Worm (Caenorhabditis elegans) whole organism, L1 larva: Measurements from ENCODE around the gene clec-156.

Experiments
- C16A3.4 ChIP-seq: fragments of 150-350 bp; optimal IDR thresholded peaks from 2 replicates; lab custom pipeline; 2014; ENCODE audit warnings: missing biosample characterization, missing genetic modification characterization
- C34B4.2 ChIP-seq: sonication (generic microtip); optimal IDR thresholded peaks from 2 replicates; lab custom pipeline; 2017; ENCODE audit warnings: mild to moderate bottlenecking, missing genetic modification characterization, missing compliant biosample characterization
- alr-1 ChIP-seq: fragments of 200-800 bp; sonication (Bioruptor generic); optimal IDR thresholded peaks from 2 replicates; lab custom pipeline; 2018; ENCODE audit warnings: borderline replicate concordance, mild to moderate bottlenecking, missing genetic modification characterization, missing compliant biosample characterization
- aly-2 ChIP-seq: fragments of 150-350 bp; optimal IDR thresholded peaks from 2 replicates; lab custom pipeline; 2014; ENCODE audit warnings: missing biosample characterization, missing genetic modification characterization
- blmp-1 ChIP-seq: fragments of 150-350 bp; optimal IDR thresholded peaks from 2 replicates; lab custom pipeline; 2014; ENCODE audit warnings: missing biosample characterization, missing genetic modification characterization
- ceh-63 ChIP-seq: fragments of 200-800 bp; sonication (Bioruptor generic); optimal IDR thresholded peaks from 2 replicates; lab custom pipeline; 2018; ENCODE audit warnings: mild to moderate bottlenecking, missing genetic modification characterization, missing compliant biosample characterization
- ces-1 ChIP-seq: fragments of 150-350 bp; optimal IDR thresholded peaks from 2 replicates; lab custom pipeline; 2014; ENCODE audit warnings: missing biosample characterization, missing genetic modification reagents, missing genetic modification characterization
- efl-1 ChIP-seq, 4 experiments: fragments of 150-350 bp; optimal IDR thresholded peaks in 3 of 4; peaks in 1 of 4; 1 replicate in 1 of 4; 2 replicates in 3 of 4; lab custom pipeline; 2014; ENCODE audit warnings: missing biosample characterization in 2 of 4, missing genetic modification characterization in 2 of 4, missing genetic modification reagents in 2 of 4
- efl-3 ChIP-seq: fragments of 200-800 bp; sonication (Bioruptor generic); optimal IDR thresholded peaks from 2 replicates; lab custom pipeline; 2018; ENCODE audit warnings: mild to moderate bottlenecking, missing genetic modification characterization, missing compliant biosample characterization
- elt-2 ChIP-seq: sonication (generic microtip); optimal IDR thresholded peaks from 2 replicates; lab custom pipeline; 2016; ENCODE audit warnings: missing genetic modification characterization, mild to moderate bottlenecking, inconsistent platforms, missing compliant biosample characterization, missing genetic modification reagents
- fkh-10 ChIP-seq: sonication (generic microtip); optimal IDR thresholded peaks from 2 replicates; lab custom pipeline; 2017; ENCODE audit warnings: missing biosample characterization, missing genetic modification reagents, missing genetic modification characterization
- fkh-4 ChIP-seq: sonication (generic microtip); optimal IDR thresholded peaks from 2 replicates; lab custom pipeline; 2016; ENCODE audit warnings: missing compliant biosample characterization, missing genetic modification characterization, borderline replicate concordance
- fkh-8 ChIP-seq: sonication (generic microtip); optimal IDR thresholded peaks from 2 replicates; lab custom pipeline; 2016; ENCODE audit warnings: mild to moderate bottlenecking, missing genetic modification characterization, missing compliant biosample characterization
- fos-1 ChIP-seq: fragments of 150-350 bp; optimal IDR thresholded peaks from 2 replicates; lab custom pipeline; 2014; ENCODE audit warnings: missing biosample characterization, missing genetic modification characterization
- grh-1 ChIP-seq: fragments of 200-800 bp; sonication (Bioruptor generic); IDR thresholded peaks from 2 replicates; pipeline ENCODE4 v1.3.6; 2022; ENCODE audit warnings: missing genetic modification reagents, missing genetic modification characterization, missing compliant biosample characterization
- hlh-17 ChIP-seq: fragments of 200-800 bp; sonication (Bioruptor generic); optimal IDR thresholded peaks from 2 replicates; lab custom pipeline; 2018; ENCODE audit warnings: missing genetic modification characterization, mild to moderate bottlenecking, missing compliant biosample characterization, moderate library complexity, borderline replicate concordance
- hpl-2 ChIP-seq: fragments of 150-350 bp; optimal IDR thresholded peaks from 2 replicates; lab custom pipeline; 2014; ENCODE audit warnings: missing biosample characterization, missing genetic modification reagents, missing genetic modification characterization
- isw-1 ChIP-seq: fragments of 200-800 bp; sonication (Bioruptor generic); IDR thresholded peaks from 2 replicates; pipeline ENCODE4 v1.3.6; 2022; ENCODE audit warnings: missing genetic modification characterization, missing compliant biosample characterization
- jun-1 ChIP-seq: fragments of 150-350 bp; optimal IDR thresholded peaks from 2 replicates; lab custom pipeline; 2014; ENCODE audit warnings: missing biosample characterization, missing genetic modification reagents, missing genetic modification characterization
- lin-14 ChIP-seq: fragments of 200-800 bp; sonication (Bioruptor generic); optimal IDR thresholded peaks from 2 replicates; lab custom pipeline; 2018; ENCODE audit warnings: mild to moderate bottlenecking, missing genetic modification characterization, moderate library complexity, missing compliant biosample characterization
- lin-15B ChIP-seq: fragments of 150-350 bp; sonication (generic microtip); optimal IDR thresholded peaks from 3 replicates; lab custom pipeline; 2014; ENCODE audit warnings: missing biosample characterization, missing genetic modification characterization
- lin-35 ChIP-seq, 2 experiments: fragments of 150-350 bp; optimal IDR thresholded peaks; 2 replicates each; lab custom pipeline; 2014; ENCODE audit warnings: missing biosample characterization in 2 of 2, missing genetic modification characterization in 2 of 2, missing genetic modification reagents in 2 of 2
- lin-39 ChIP-seq: fragments of 150-350 bp; optimal IDR thresholded peaks from 2 replicates; lab custom pipeline; 2014; ENCODE audit warnings: missing biosample characterization, missing genetic modification reagents, missing genetic modification characterization
- lir-3 ChIP-seq: sonication (generic microtip); optimal IDR thresholded peaks from 2 replicates; lab custom pipeline; 2016; ENCODE audit warnings: mild to moderate bottlenecking, missing genetic modification characterization, moderate library complexity, missing compliant biosample characterization; ENCODE audit not compliant: poor library complexity
- mdl-1 ChIP-seq, 2 experiments: fragments of 150-350 bp; optimal IDR thresholded peaks; 2 replicates each; lab custom pipeline; 2014 to 2017; ENCODE audit warnings: missing biosample characterization in 2 of 2, missing genetic modification characterization in 2 of 2, inconsistent platforms in 1 of 2
- nhr-11 ChIP-seq: fragments of 150-350 bp; optimal IDR thresholded peaks from 2 replicates; lab custom pipeline; 2014; ENCODE audit warnings: missing biosample characterization, missing genetic modification characterization
- nhr-19 ChIP-seq: fragments of 200-800 bp; sonication (Bioruptor generic); conservative IDR thresholded peaks from 2 replicates; pipeline ENCODE4 v1.3.6; 2022; ENCODE audit warnings: missing genetic modification characterization, missing compliant biosample characterization
- nhr-28 ChIP-seq: fragments of 150-350 bp; optimal IDR thresholded peaks from 2 replicates; lab custom pipeline; 2014; ENCODE audit warnings: missing biosample characterization, missing genetic modification characterization
- nhr-47 ChIP-seq: sonication (generic microtip); optimal IDR thresholded peaks from 2 replicates; lab custom pipeline; 2016; ENCODE audit warnings: mild to moderate bottlenecking, missing genetic modification characterization, moderate library complexity, missing compliant biosample characterization
- nhr-71 ChIP-seq: sonication (generic microtip); optimal IDR thresholded peaks from 2 replicates; lab custom pipeline; 2016; ENCODE audit warnings: mild to moderate bottlenecking, missing genetic modification characterization, moderate library complexity, missing compliant biosample characterization
- nhr-90 ChIP-seq: sonication (generic microtip); optimal IDR thresholded peaks from 2 replicates; lab custom pipeline; 2016; ENCODE audit warnings: mild to moderate bottlenecking, missing genetic modification characterization, missing compliant biosample characterization; ENCODE audit not compliant: poor library complexity
- pag-3 ChIP-seq: sonication (generic microtip); optimal IDR thresholded peaks from 2 replicates; lab custom pipeline; 2017; ENCODE audit warnings: missing genetic modification characterization, mild to moderate bottlenecking, missing compliant biosample characterization, antibody characterized with exemption, borderline replicate concordance; ENCODE audit not compliant: insufficient read depth
- pax-3 ChIP-seq: fragments of 200-800 bp; sonication (Bioruptor generic); optimal IDR thresholded peaks from 2 replicates; lab custom pipeline; 2018; ENCODE audit warnings: mild to moderate bottlenecking, missing genetic modification characterization, moderate library complexity, missing compliant biosample characterization
- rnt-1 ChIP-seq: sonication (generic microtip); optimal IDR thresholded peaks from 2 replicates; lab custom pipeline; 2016; ENCODE audit warnings: mild to moderate bottlenecking, missing genetic modification characterization, moderate library complexity, missing compliant biosample characterization
- skn-1 ChIP-seq: fragments of 150-350 bp; optimal IDR thresholded peaks from 2 replicates; lab custom pipeline; 2014; ENCODE audit warnings: missing biosample characterization, missing genetic modification characterization
- sox-4 ChIP-seq: sonication (generic microtip); optimal IDR thresholded peaks from 2 replicates; lab custom pipeline; 2016; ENCODE audit warnings: missing genetic modification characterization, missing compliant biosample characterization
- swsn-7 ChIP-seq: sonication (generic microtip); optimal IDR thresholded peaks from 2 replicates; lab custom pipeline; 2016; ENCODE audit warnings: missing genetic modification characterization, missing compliant biosample characterization
- tbx-2 ChIP-seq: sonication (generic microtip); optimal IDR thresholded peaks from 2 replicates; lab custom pipeline; 2016; ENCODE audit warnings: missing genetic modification characterization, missing compliant biosample characterization
- unc-130 ChIP-seq: fragments of 150-350 bp; optimal IDR thresholded peaks from 2 replicates; lab custom pipeline; 2017; ENCODE audit warnings: missing biosample characterization, missing genetic modification characterization, inconsistent platforms
- unc-86 ChIP-seq: sonication (generic microtip); optimal IDR thresholded peaks from 2 replicates; lab custom pipeline; 2016; ENCODE audit warnings: missing genetic modification characterization, missing compliant biosample characterization
- unc-98 ChIP-seq: fragments of 200-800 bp; sonication (Bioruptor generic); IDR thresholded peaks from 2 replicates; pipeline ENCODE4 v1.3.6; 2022; ENCODE audit warnings: missing genetic modification characterization, missing compliant biosample characterization
- vab-15 ChIP-seq: sonication (generic microtip); optimal IDR thresholded peaks from 2 replicates; lab custom pipeline; 2017; ENCODE audit warnings: missing genotype, mild to moderate bottlenecking, missing genetic modification characterization, missing compliant biosample characterization

clec-156 gene

DNA sequence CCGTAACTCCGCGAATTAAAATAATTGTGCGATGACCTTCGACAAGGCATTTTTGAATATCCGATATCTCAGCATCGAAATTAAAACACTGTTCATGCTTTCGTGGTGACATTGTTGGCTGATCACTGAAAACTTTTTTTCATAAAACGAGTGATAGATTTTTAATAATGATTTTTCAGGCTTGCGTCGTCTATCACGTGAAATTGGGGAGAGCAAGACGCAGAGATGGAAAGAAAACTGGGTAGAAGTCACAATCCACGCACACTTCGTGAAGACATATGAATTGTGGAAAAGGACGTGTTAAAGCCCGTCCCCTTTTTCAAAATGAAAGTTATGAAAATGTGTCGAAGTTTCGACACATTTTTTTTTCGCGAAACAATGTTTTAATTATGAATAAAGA lies 7.7 kb upstream of the clec-156 start, which contains the start of gene nonu-1:
Gene nonu-1 (minus strand): TSS at position 169 of the 400 bp plus-strand sequence.
- TF ChIP-seq alr-1 (tag; lab: Kevin White, UChicago) (peak; percentile 8), efl-3 (GFP tag; lab: Kevin White, UChicago) (no peak), mdl-1 (tag; optimal IDR thresholded peaks at IDR 0.05; lab: Kevin White, UChicago) (peak in 1 of 2 experiments; percentile 12), elt-2 (tag; lab: Kevin White, UChicago) (peak; percentile 9), grh-1 (GFP tag; lab: Robert Waterston, UW) (no peak), rnt-1 (tag; lab: Kevin White, UChicago) (peak; percentile 13), C16A3.4 (tag; lab: Kevin White, UChicago) (no peak), efl-1 (optimal IDR thresholded peaks at IDR 0.05; lab: Kevin White, UChicago) (no peak), efl-1 (GFP tag; optimal IDR thresholded peaks at IDR 0.05 in 1 of 2; lab: Kevin White, UChicago) (peak in 1 of 2 experiments; percentile 78), lin-35 (GFP tag; optimal IDR thresholded peaks at IDR 0.05; lab: Kevin White, UChicago) (peak in 1 of 2 experiments; percentile 21), fkh-4 (tag; lab: Kevin White, UChicago) (peak; percentile 0), fkh-8 (tag; lab: Kevin White, UChicago) (peak; percentile 6)

DNA sequence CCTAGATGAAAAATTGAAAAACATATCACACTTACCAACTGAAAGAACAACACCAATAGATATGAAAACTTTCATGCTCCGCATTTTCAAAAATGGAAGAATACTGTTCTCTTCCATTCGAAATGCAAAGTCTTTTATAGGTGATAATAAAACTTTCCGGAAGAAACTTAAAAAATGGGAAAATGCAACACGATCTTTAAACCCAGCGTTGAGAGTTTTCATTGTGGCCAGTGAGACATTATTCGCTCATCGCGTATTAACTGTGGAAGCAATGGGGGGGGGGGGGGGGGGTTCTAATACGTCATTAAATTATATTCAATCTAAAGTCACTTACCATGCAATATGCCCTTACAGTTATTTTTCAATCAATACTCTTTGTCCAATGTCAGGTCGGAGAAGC lies 2.3 kb upstream of the clec-156 start, which contains the start of the genes clec-157 and fkh-5:
Gene clec-157 (minus strand): TSS at position 101 of the 400 bp plus-strand sequence.
Gene fkh-5 (plus strand): TSS at position 336 of the 400 bp plus-strand sequence.
- TF ChIP-seq unc-98 (GFP tag; lab: Robert Waterston, UW), result no peak
- no peak for TF ChIP-seq elt-2 (tag; lab: Kevin White, UChicago)
- TF ChIP-seq pag-3, result no peak
- no peak for TF ChIP-seq ceh-63 (GFP tag; lab: Kevin White, UChicago)
- TF ChIP-seq nhr-47 (tag; lab: Kevin White, UChicago), result no peak
- TF ChIP-seq tbx-2 (tag; lab: Kevin White, UChicago), result no peak
- TF ChIP-seq unc-86 (tag; lab: Kevin White, UChicago), result no peak
- TF ChIP-seq lir-3 (tag; lab: Kevin White, UChicago), result no peak
- TF ChIP-seq swsn-7, result no peak
- TF ChIP-seq nhr-28, result no peak

ce11 chrIII:4837429-4837828 lies 4.6 kb downstream of the clec-156 start, which contains the start of the genes acbp-7 and F26A1.19:
acbp-7 (plus strand) TSS chrIII:4837729.
F26A1.19 (plus strand) TSS chrIII:4837731.
- no peak for TF ChIP-seq ceh-63 (GFP tag; lab: Kevin White, UChicago)
- no peak for TF ChIP-seq tbx-2 (tag; lab: Kevin White, UChicago)
- TF ChIP-seq skn-1 (tag; lab: Kevin White, UChicago), result no peak
- TF ChIP-seq nhr-71, result no peak
- TF ChIP-seq rnt-1 (tag; lab: Kevin White, UChicago), result no peak
- no peak for TF ChIP-seq nhr-19 (GFP tag; lab: Robert Waterston, UW)
- TF ChIP-seq unc-98 (GFP tag; lab: Robert Waterston, UW), result no peak
- TF ChIP-seq nhr-90 (tag; lab: Kevin White, UChicago), result no peak
- TF ChIP-seq alr-1 (tag; lab: Kevin White, UChicago), result no peak
- no peak for TF ChIP-seq grh-1 (GFP tag; lab: Robert Waterston, UW)
- TF ChIP-seq, all 84 proteins: peak for 0

DNA sequence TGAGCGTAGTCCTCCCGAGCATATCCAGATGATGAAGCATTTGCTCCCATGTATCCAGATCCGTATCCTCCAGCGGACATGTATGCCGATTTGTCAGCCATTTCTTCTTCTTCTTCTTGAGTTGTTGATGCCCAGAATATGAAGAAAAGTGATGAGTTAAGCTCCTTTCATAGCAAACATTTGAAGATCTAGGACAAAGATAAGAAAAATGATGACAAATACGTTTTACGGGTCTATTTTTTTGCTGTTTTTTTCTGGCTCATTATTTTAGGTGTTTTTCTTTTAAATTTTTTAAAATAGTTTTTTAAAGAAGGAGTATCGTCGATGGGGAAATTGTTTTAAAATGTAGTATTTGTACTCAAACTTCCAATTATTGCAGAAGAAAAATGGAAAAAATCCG lies 11.9 kb downstream of the clec-156 start, which contains the start of gene nspd-9:
Gene nspd-9 (minus strand): TSS at position 101 of the 400 bp plus-strand sequence.
- TF ChIP-seq isw-1 (GFP tag; lab: Robert Waterston, UW) (no peak), lin-39 (tag; lab: Kevin White, UChicago) (no peak), pag-3 (no peak), lin-14 (no peak), fkh-4 (tag; lab: Kevin White, UChicago) (no peak), blmp-1 (tag; lab: Kevin White, UChicago) (no peak)

DNA sequence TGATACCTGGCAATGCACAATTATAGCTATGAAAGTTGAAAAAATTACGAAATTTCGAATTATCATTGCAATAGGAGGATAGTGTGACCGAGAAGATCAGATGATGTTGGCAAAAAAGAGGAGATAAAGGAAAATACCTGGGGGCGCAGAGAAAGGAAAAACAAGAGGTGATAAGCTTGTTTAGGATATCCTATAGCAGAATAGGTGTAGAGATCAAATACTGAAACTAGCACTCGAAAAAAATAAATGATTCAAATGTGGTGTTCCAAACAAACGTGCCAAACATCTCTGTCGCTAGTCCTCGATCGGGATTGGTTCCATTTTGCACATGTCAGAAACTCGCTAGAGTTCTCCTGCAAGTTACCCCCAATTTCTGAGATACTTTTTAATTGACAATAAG lies 12.6 kb downstream of the clec-156 start, which contains the start of gene F26A1.9:
Gene F26A1.9 (minus strand): TSS at position 101 of the 400 bp plus-strand sequence.
- TF ChIP-seq unc-130 (tag; lab: Kevin White, UChicago), result no peak
- TF ChIP-seq nhr-28, result no peak
- TF ChIP-seq C34B4.2, result no peak
- TF ChIP-seq ces-1 (GFP tag; lab: Kevin White, UChicago), result no peak
- TF ChIP-seq vab-15 (tag; lab: Kevin White, UChicago), result no peak
- no peak for TF ChIP-seq fkh-10
- no peak for TF ChIP-seq sox-4 (tag; lab: Kevin White, UChicago)
- no peak for TF ChIP-seq hlh-17 (GFP tag; lab: Kevin White, UChicago)
- no peak for TF ChIP-seq aly-2
- no peak for TF ChIP-seq nhr-11 (tag; lab: Kevin White, UChicago)
- TF ChIP-seq nhr-47 (tag; lab: Kevin White, UChicago), result no peak
- no peak for TF ChIP-seq pax-3 (tag; lab: Kevin White, UChicago)
- no peak for TF ChIP-seq fos-1 (tag; lab: Kevin White, UChicago)
- TF ChIP-seq hpl-2 (GFP tag; lab: Kevin White, UChicago), result no peak
- no peak for TF ChIP-seq rnt-1 (tag; lab: Kevin White, UChicago)
- TF ChIP-seq lin-15B, result no peak
- TF ChIP-seq jun-1 (tag; lab: Kevin White, UChicago), result no peak
